Worm (Caenorhabditis elegans) whole organism, midembryonic: ENCODE measurements around the gene ZK354.9.

Experiments
- T22C8.4 ChIP-seq: fragments of 200-800 bp; sonication (Bioruptor generic); IDR thresholded peaks from 2 replicates; pipeline ENCODE4 v1.3.6; 2022; ENCODE audit warnings: missing genetic modification characterization, missing compliant biosample characterization
- cog-1 ChIP-seq: sonication (generic microtip); optimal IDR thresholded peaks from 2 replicates; lab custom pipeline; 2016; ENCODE audit warnings: missing genetic modification characterization, missing compliant biosample characterization
- flt-1 ChIP-seq: fragments of 200-800 bp; sonication (Bioruptor generic); IDR thresholded peaks from 2 replicates; pipeline ENCODE4 v1.3.6; 2022; ENCODE audit warnings: missing genetic modification characterization, missing compliant biosample characterization
- klf-2 ChIP-seq: fragments of 200-800 bp; sonication (Bioruptor generic); conservative IDR thresholded peaks from 2 replicates; pipeline ENCODE4 v1.3.6; 2022; ENCODE audit warnings: missing genetic modification reagents, missing genetic modification characterization, missing compliant biosample characterization
- med-1 ChIP-seq: sonication (generic microtip); optimal IDR thresholded peaks from 2 replicates; lab custom pipeline; 2017; ENCODE audit warnings: missing genetic modification characterization, mild to moderate bottlenecking, missing compliant biosample characterization, antibody characterized with exemption, missing genetic modification reagents; ENCODE audit not compliant: insufficient read depth
- ref-1 ChIP-seq: fragments of 200-800 bp; sonication (Bioruptor generic); conservative IDR thresholded peaks from 2 replicates; pipeline ENCODE4 v1.3.6; 2022; ENCODE audit warnings: missing genetic modification reagents, missing genetic modification characterization, missing compliant biosample characterization
- tab-1 ChIP-seq: fragments of 200-800 bp; sonication (Bioruptor generic); IDR thresholded peaks from 2 replicates; pipeline ENCODE4 v1.3.6; 2022; ENCODE audit warnings: missing genetic modification characterization, missing compliant biosample characterization
- ztf-23 ChIP-seq: fragments of 200-800 bp; sonication (Bioruptor generic); IDR thresholded peaks from 2 replicates; pipeline ENCODE4 v1.3.6; 2022; ENCODE audit warnings: missing genetic modification reagents, missing genetic modification characterization, missing compliant biosample characterization
- ztf-29 ChIP-seq: fragments of 200-800 bp; sonication (Bioruptor generic); IDR thresholded peaks from 2 replicates; pipeline ENCODE4 v1.3.6; 2022; ENCODE audit warnings: missing genetic modification reagents, missing genetic modification characterization, missing compliant biosample characterization

DNA sequence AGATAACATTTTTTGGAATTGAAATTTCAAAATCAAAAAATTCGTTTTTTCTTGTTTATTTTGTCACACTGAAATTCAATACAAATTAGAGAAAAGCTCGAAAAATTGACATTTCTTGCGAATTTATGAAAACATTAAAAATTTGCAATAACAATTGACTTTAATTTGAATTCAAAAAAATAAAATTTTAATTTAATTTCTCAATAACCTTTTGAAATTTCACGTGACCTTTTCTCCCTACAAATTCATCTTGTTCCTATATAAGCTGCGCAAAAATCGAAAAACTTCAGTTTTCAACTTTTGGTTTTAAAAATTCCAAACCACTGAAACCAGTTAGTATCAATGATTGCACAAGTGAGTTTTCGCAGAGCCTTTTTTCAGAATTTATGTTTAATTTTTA, 39.1 kb downstream of the ZK354.9 start, which contains the start of gene F36H12.4:
- TF ChIP-seq ref-1 (GFP tag; lab: Robert Waterston, UW) (no peak), T22C8.4 (no peak), tab-1 (GFP tag; lab: Robert Waterston, UW) (no peak), med-1 (GFP tag; lab: Kevin White, UChicago) (no peak), ztf-29 (GFP tag; lab: Robert Waterston, UW) (no peak), klf-2 (GFP tag; lab: Robert Waterston, UW) (no peak), flt-1 (GFP tag; lab: Robert Waterston, UW) (no peak), cog-1 (tag; lab: Kevin White, UChicago) (no peak), ztf-23 (GFP tag; lab: Robert Waterston, UW) (no peak)
